Fruit fly (Drosophila melanogaster): Measurements from ENCODE around the gene east.

The east gene

dm6 chrX:2024819-2025218 lies 14.2 kb downstream of the east start:
- TF ChIP-seq CG17806 (tag; optimal IDR thresholded peaks at IDR 0.05) (no peak), Pif1B (GFP tag; optimal IDR thresholded peaks at IDR 0.05) (no peak), CG12605 (GFP tag; IDR thresholded peaks at IDR 0.05) (no peak), CG8159 (tag; optimal IDR thresholded peaks at IDR 0.05) (no peak), CG13204 (GFP tag; optimal IDR thresholded peaks at IDR 0.05) (no peak), fd96Ca (GFP tag; IDR thresholded peaks at IDR 0.05) (no peak), CG32121 (GFP tag; IDR thresholded peaks at IDR 0.05) (no peak), Snoo (tag; optimal IDR thresholded peaks at IDR 0.05) (no peak), EcR (GFP tag; optimal IDR thresholded peaks at IDR 0.05) (no peak), CG9948 (tag; optimal IDR thresholded peaks at IDR 0.05) (no peak), CG4496 (GFP tag; IDR thresholded peaks at IDR 0.05) (no peak), CG8301 (tag; optimal IDR thresholded peaks at IDR 0.05) (no peak), Ets98B (GFP tag; IDR thresholded peaks at IDR 0.05) (no peak), CG34367 (tag; optimal IDR thresholded peaks at IDR 0.05) (no peak), D1 (tag; optimal IDR thresholded peaks at IDR 0.05) (no peak), CG14655 (GFP tag; optimal IDR thresholded peaks at IDR 0.05) (no peak), rn (GFP tag; IDR thresholded peaks at IDR 0.05) (no peak), CG15710 (tag; optimal IDR thresholded peaks at IDR 0.05) (no peak), CG10348 (GFP tag; IDR thresholded peaks at IDR 0.05) (no peak), gl (tag; optimal IDR thresholded peaks at IDR 0.05) (no peak)

dm6 chrX:2031308-2031707 lies 20.6 kb downstream of the east start:
- TF ChIP-seq CG14655 (GFP tag; optimal IDR thresholded peaks at IDR 0.05) (no peak), Snoo (tag; optimal IDR thresholded peaks at IDR 0.05) (no peak), CG13204 (GFP tag; optimal IDR thresholded peaks at IDR 0.05) (peak; percentile 26)

dm6 chrX:2032160-2032801 lies 21.6 kb downstream of the east start:
- TF ChIP-seq Pif1B (GFP tag; optimal IDR thresholded peaks at IDR 0.05) (no peak), CG8301 (tag; optimal IDR thresholded peaks at IDR 0.05) (peak; percentile 35), CG17806 (tag; optimal IDR thresholded peaks at IDR 0.05) (no peak), gl (tag; optimal IDR thresholded peaks at IDR 0.05) (no peak), fd96Ca (GFP tag; IDR thresholded peaks at IDR 0.05) (no peak), CG14655 (GFP tag; optimal IDR thresholded peaks at IDR 0.05) (peak; percentile 6), CG10348 (GFP tag; IDR thresholded peaks at IDR 0.05) (no peak), EcR (GFP tag; optimal IDR thresholded peaks at IDR 0.05) (peak; percentile 61), CG34367 (tag; optimal IDR thresholded peaks at IDR 0.05) (no peak), CG32121 (GFP tag; IDR thresholded peaks at IDR 0.05) (no peak), Pif1A (GFP tag; optimal IDR thresholded peaks at IDR 0.05) (no peak), D1 (tag; optimal IDR thresholded peaks at IDR 0.05) (no peak)

dm6 chrX:2032821-2033436 lies 22.3 kb downstream of the east start:
- no peak for TF ChIP-seq CG34367 (tag; optimal IDR thresholded peaks at IDR 0.05)
- TF ChIP-seq CG32121 (GFP tag; IDR thresholded peaks at IDR 0.05): 0 out of 2 replicates have a peak, but pooled peaks have one; percentile 11

- TF ChIP-seq CG13204 (GFP tag; optimal IDR thresholded peaks at IDR 0.05) (peak; percentile 99), CG10348 (GFP tag; IDR thresholded peaks at IDR 0.05) (no peak), CG34367 (tag; optimal IDR thresholded peaks at IDR 0.05) (no peak), gl (tag; optimal IDR thresholded peaks at IDR 0.05) (no peak), CG9948 (tag; optimal IDR thresholded peaks at IDR 0.05) (no peak), CG14655 (GFP tag; optimal IDR thresholded peaks at IDR 0.05) (no peak), CG32121 (GFP tag; IDR thresholded peaks at IDR 0.05) (0 out of 2 replicates have a peak, but pooled peaks have one; percentile 34), CG12605 (GFP tag; IDR thresholded peaks at IDR 0.05) (0 out of 2 replicates have a peak, but pooled peaks have one; percentile 8), fd96Ca (GFP tag; IDR thresholded peaks at IDR 0.05) (0 out of 3 replicates have a peak, but pooled peaks have one; percentile 5), rn (GFP tag; IDR thresholded peaks at IDR 0.05) (no peak), EcR (GFP tag; optimal IDR thresholded peaks at IDR 0.05) (no peak), Ets98B (GFP tag; IDR thresholded peaks at IDR 0.05) (peak; percentile 50; the same call in 1 of the 2 replicates), CG17806 (tag; optimal IDR thresholded peaks at IDR 0.05) (no peak), CG4496 (GFP tag; IDR thresholded peaks at IDR 0.05) (peak; percentile 80), CG8301 (tag; optimal IDR thresholded peaks at IDR 0.05) (no peak)
Measured at dm6 chrX:2036383-2036782, 25.7 kb downstream of the east start.

dm6 chrX:2036800-2037488 lies 26.3 kb downstream of the east start:
- TF ChIP-seq EcR (GFP tag; optimal IDR thresholded peaks at IDR 0.05): no peak
- TF ChIP-seq CG9948 (tag; optimal IDR thresholded peaks at IDR 0.05): no peak
- no peak; the same call in 2 of the 3 replicates for TF ChIP-seq CG4496 (GFP tag; IDR thresholded peaks at IDR 0.05)
- peak; percentile 52 for TF ChIP-seq CG8301 (tag; optimal IDR thresholded peaks at IDR 0.05)
- no peak for TF ChIP-seq CG34367 (tag; optimal IDR thresholded peaks at IDR 0.05)
- TF ChIP-seq Pif1B (GFP tag; optimal IDR thresholded peaks at IDR 0.05): peak; percentile 1
- no peak for TF ChIP-seq CG13204 (GFP tag; optimal IDR thresholded peaks at IDR 0.05)
- no peak for TF ChIP-seq fd96Ca (GFP tag; IDR thresholded peaks at IDR 0.05)
- TF ChIP-seq Snoo (tag; optimal IDR thresholded peaks at IDR 0.05): no peak
- no peak for TF ChIP-seq CG8159 (tag; optimal IDR thresholded peaks at IDR 0.05)
- TF ChIP-seq CG32121 (GFP tag; IDR thresholded peaks at IDR 0.05): no peak
- TF ChIP-seq CG17806 (tag; optimal IDR thresholded peaks at IDR 0.05): no peak
- TF ChIP-seq Ets98B (GFP tag; IDR thresholded peaks at IDR 0.05): no peak; the same call in 1 of the 2 replicates
- TF ChIP-seq rn (GFP tag; IDR thresholded peaks at IDR 0.05): no peak
- peak; percentile 19 for TF ChIP-seq Pif1A (GFP tag; optimal IDR thresholded peaks at IDR 0.05)
- no peak for TF ChIP-seq CG15710 (tag; optimal IDR thresholded peaks at IDR 0.05)
- TF ChIP-seq CG14655 (GFP tag; optimal IDR thresholded peaks at IDR 0.05): peak; percentile 63
- TF ChIP-seq gl (tag; optimal IDR thresholded peaks at IDR 0.05): no peak
- TF ChIP-seq CG12605 (GFP tag; IDR thresholded peaks at IDR 0.05): no peak
- TF ChIP-seq D1 (tag; optimal IDR thresholded peaks at IDR 0.05): no peak
- TF ChIP-seq CG10348 (GFP tag; IDR thresholded peaks at IDR 0.05): no peak
